Fruit fly (Drosophila melanogaster): ENCODE results near the gene CG2854.

The CG2854 gene

DNA sequence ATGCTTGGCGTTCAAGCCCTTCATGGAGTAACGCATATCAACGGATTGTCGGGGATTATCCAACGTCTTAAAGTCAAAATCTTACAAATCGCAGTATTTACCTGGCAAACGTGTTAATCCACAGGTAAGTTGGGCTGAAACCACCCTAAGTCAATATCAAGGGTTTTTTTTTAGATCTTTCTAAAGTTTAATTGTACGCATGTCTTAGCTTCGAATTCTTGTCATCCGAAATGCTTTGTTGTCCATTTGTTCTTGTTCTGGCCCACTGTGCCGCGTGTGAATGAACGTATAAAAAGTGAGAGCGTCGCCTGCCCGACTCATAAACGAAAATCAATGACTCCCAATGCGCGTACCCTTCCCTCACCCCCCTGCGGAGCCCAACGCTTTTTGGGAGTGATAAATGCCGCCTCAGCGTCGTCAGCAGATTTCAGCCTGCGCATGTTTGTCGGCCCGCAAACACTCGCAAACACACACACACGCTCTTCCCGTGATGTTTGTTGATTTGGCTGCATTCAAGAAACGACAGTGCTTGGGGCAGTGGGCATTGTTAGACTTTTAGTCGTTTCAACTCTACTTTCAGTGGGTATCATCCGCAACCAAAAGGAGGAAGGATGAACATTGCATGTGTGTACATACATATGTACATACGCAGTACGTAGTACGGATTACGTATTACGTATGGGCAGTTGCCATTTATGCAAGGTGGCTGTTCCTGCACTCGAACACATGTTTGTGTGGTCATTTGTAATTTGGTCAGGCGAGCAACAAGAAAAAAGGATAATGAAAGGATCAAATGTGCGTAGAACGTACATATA, 30.5 kb upstream of the CG2854 start (continued):
- TF ChIP-seq pdm3 (GFP tag; optimal IDR thresholded peaks at IDR 0.05) = peak; percentile 95
- TF ChIP-seq CG11762 (GFP tag; optimal IDR thresholded peaks at IDR 0.05; ENCODE audit: insufficient read depth) = peak; percentile 90
- TF ChIP-seq OdsH (GFP tag; optimal IDR thresholded peaks at IDR 0.05) = peak; percentile 94
- TF ChIP-seq Eip75B (GFP tag; optimal IDR thresholded peaks at IDR 0.05) = peak; percentile 96
- peak; percentile 84 for TF ChIP-seq CG15336 (GFP tag; IDR thresholded peaks at IDR 0.05)
- TF ChIP-seq esn (GFP tag; optimal IDR thresholded peaks at IDR 0.05) = peak; percentile 96
- peak; percentile 89 for TF ChIP-seq CG4318 (GFP tag; optimal IDR thresholded peaks at IDR 0.05)
- TF ChIP-seq dac (GFP tag; optimal IDR thresholded peaks at IDR 0.05) = peak; percentile 88
- TF ChIP-seq Sox102F (GFP tag; optimal IDR thresholded peaks at IDR 0.05) = peak; percentile 95
- peak; percentile 65 for TF ChIP-seq Eip93F (GFP tag; optimal IDR thresholded peaks at IDR 0.05)
- peak; percentile 94 for TF ChIP-seq Ets21C (GFP tag; optimal IDR thresholded peaks at IDR 0.05)
- TF ChIP-seq Ets96B (tag; optimal IDR thresholded peaks at IDR 0.05) = peak; percentile 90
- peak; percentile 96 for TF ChIP-seq lz (GFP tag; optimal IDR thresholded peaks at IDR 0.05)
- peak; percentile 97 for TF ChIP-seq CG32006 (GFP tag; optimal IDR thresholded peaks at IDR 0.05)
- TF ChIP-seq eg (GFP tag; IDR thresholded peaks at IDR 0.05) = peak; percentile 47; the same call in 2 of the 3 replicates
- TF ChIP-seq Lpt (GFP tag; optimal IDR thresholded peaks at IDR 0.05) = peak; percentile 90
- peak; percentile 93 for TF ChIP-seq CG16779 (tag; optimal IDR thresholded peaks at IDR 0.05)
- TF ChIP-seq CG8119 (GFP tag; IDR thresholded peaks at IDR 0.05) = peak; percentile 87
- peak; percentile 93 for TF ChIP-seq acj6 (GFP tag; optimal IDR thresholded peaks at IDR 0.05)
- TF ChIP-seq CG1621 (tag; optimal IDR thresholded peaks at IDR 0.05) = peak; percentile 89
- TF ChIP-seq Sox14 (GFP tag; optimal IDR thresholded peaks at IDR 0.05) = peak; percentile 96
- TF ChIP-seq Gug (GFP tag; IDR thresholded peaks at IDR 0.05) = 0 out of 2 replicates have a peak, but pooled peaks have one; percentile 60
- TF ChIP-seq fd59A (GFP tag; optimal IDR thresholded peaks at IDR 0.05) = peak; percentile 95
- TF ChIP-seq dsx (GFP tag; optimal IDR thresholded peaks at IDR 0.05; ENCODE audit: poor library complexity, severe bottlenecking) = peak; percentile 78
- TF ChIP-seq CG7368 (GFP tag; optimal IDR thresholded peaks at IDR 0.05) = peak; percentile 90
- peak; percentile 90 for TF ChIP-seq spab (GFP tag; optimal IDR thresholded peaks at IDR 0.05)
- peak; percentile 97 for TF ChIP-seq Met (GFP tag; optimal IDR thresholded peaks at IDR 0.05)
- TF ChIP-seq CG11902 (GFP tag; optimal IDR thresholded peaks at IDR 0.05) = peak; percentile 87
- TF ChIP-seq CG8319 (GFP tag; optimal IDR thresholded peaks at IDR 0.05) = peak; percentile 91

- TF ChIP-seq Hr4 (GFP tag; optimal IDR thresholded peaks at IDR 0.05) = peak; percentile 99
- TF ChIP-seq topi (GFP tag; optimal IDR thresholded peaks at IDR 0.05) = peak; percentile 93
- peak; percentile 94 for TF ChIP-seq lz (GFP tag; optimal IDR thresholded peaks at IDR 0.05)
- TF ChIP-seq CG9139 (GFP tag; optimal IDR thresholded peaks at IDR 0.05) = peak; percentile 76
- peak; percentile 88 for TF ChIP-seq CG8632 (GFP tag; optimal IDR thresholded peaks at IDR 0.05)
- peak; percentile 76 for TF ChIP-seq CG8319 (GFP tag; optimal IDR thresholded peaks at IDR 0.05)
- peak; percentile 94 for TF ChIP-seq Eip75B (GFP tag; optimal IDR thresholded peaks at IDR 0.05)
- peak; percentile 93 for TF ChIP-seq CG10669 (GFP tag; optimal IDR thresholded peaks at IDR 0.05)
- TF ChIP-seq CG6792 (GFP tag; optimal IDR thresholded peaks at IDR 0.05) = peak; percentile 95
- TF ChIP-seq Sox14 (GFP tag; optimal IDR thresholded peaks at IDR 0.05) = peak; percentile 98
- TF ChIP-seq pdm3 (GFP tag; optimal IDR thresholded peaks at IDR 0.05) = peak; percentile 98
- peak; percentile 97 for TF ChIP-seq CG6163 (GFP tag; IDR thresholded peaks at IDR 0.05)
- peak; percentile 93 for TF ChIP-seq Gug (GFP tag; IDR thresholded peaks at IDR 0.05)
- TF ChIP-seq CG31627 (GFP tag; optimal IDR thresholded peaks at IDR 0.05) = peak; percentile 93
- TF ChIP-seq OdsH (GFP tag; optimal IDR thresholded peaks at IDR 0.05) = peak; percentile 96
- peak; percentile 70 to 92 for TF ChIP-seq ss (GFP tag; optimal IDR thresholded peaks at IDR 0.05)
- TF ChIP-seq net (GFP tag; optimal IDR thresholded peaks at IDR 0.05) = peak; percentile 94
- TF ChIP-seq dsx (GFP tag; optimal IDR thresholded peaks at IDR 0.05; ENCODE audit: poor library complexity, severe bottlenecking) = peak; percentile 86
- TF ChIP-seq CG11294 (GFP tag; IDR thresholded peaks at IDR 0.05) = peak; percentile 93
- peak; percentile 98 for TF ChIP-seq Eip78C (GFP tag)
- peak; percentile 97 for TF ChIP-seq CG15336 (GFP tag; IDR thresholded peaks at IDR 0.05)
- TF ChIP-seq vri (GFP tag; optimal IDR thresholded peaks at IDR 0.05) = peak; percentile 85
- peak; percentile 97 for TF ChIP-seq dac (GFP tag; optimal IDR thresholded peaks at IDR 0.05)
- TF ChIP-seq CG16779 (tag; optimal IDR thresholded peaks at IDR 0.05) = peak; percentile 90
- peak; percentile 87 for TF ChIP-seq CG34406 (GFP tag; optimal IDR thresholded peaks at IDR 0.05)
- peak; percentile 92 for TF ChIP-seq Met (GFP tag; optimal IDR thresholded peaks at IDR 0.05)
- peak; percentile 98 for TF ChIP-seq CG32006 (GFP tag; optimal IDR thresholded peaks at IDR 0.05)
- TF ChIP-seq CG8119 (GFP tag; IDR thresholded peaks at IDR 0.05) = peak; percentile 96
- TF ChIP-seq Sox102F (GFP tag; optimal IDR thresholded peaks at IDR 0.05) = peak; percentile 91
- TF ChIP-seq Blimp-1 (GFP tag; optimal IDR thresholded peaks at IDR 0.05) = peak; percentile 46
Observed at dm6 chrX:2297428-2298200, 29.3 kb upstream of the CG2854 start.
